Worm (Caenorhabditis elegans) whole organism, midembryonic: ENCODE results near the gene pes-5.
A peak's percentile ranks its signal among the peaks of the same experiment; 100 is the strongest.

Experiments used
- T22C8.4 ChIP-seq: fragments of 200-800 bp; sonication (Bioruptor generic); IDR thresholded peaks from 2 replicates; pipeline ENCODE4 v1.3.6; 2022; ENCODE audit warnings: missing genetic modification characterization, missing compliant biosample characterization
- cog-1 ChIP-seq: sonication (generic microtip); optimal IDR thresholded peaks from 2 replicates; lab custom pipeline; 2016; ENCODE audit warnings: missing genetic modification characterization, missing compliant biosample characterization
- flt-1 ChIP-seq: fragments of 200-800 bp; sonication (Bioruptor generic); IDR thresholded peaks from 2 replicates; pipeline ENCODE4 v1.3.6; 2022; ENCODE audit warnings: missing genetic modification characterization, missing compliant biosample characterization
- klf-2 ChIP-seq: fragments of 200-800 bp; sonication (Bioruptor generic); conservative IDR thresholded peaks from 2 replicates; pipeline ENCODE4 v1.3.6; 2022; ENCODE audit warnings: missing genetic modification reagents, missing genetic modification characterization, missing compliant biosample characterization
- med-1 ChIP-seq: sonication (generic microtip); optimal IDR thresholded peaks from 2 replicates; lab custom pipeline; 2017; ENCODE audit warnings: missing genetic modification characterization, mild to moderate bottlenecking, missing compliant biosample characterization, antibody characterized with exemption, missing genetic modification reagents; ENCODE audit not compliant: insufficient read depth
- ref-1 ChIP-seq: fragments of 200-800 bp; sonication (Bioruptor generic); conservative IDR thresholded peaks from 2 replicates; pipeline ENCODE4 v1.3.6; 2022; ENCODE audit warnings: missing genetic modification reagents, missing genetic modification characterization, missing compliant biosample characterization
- tab-1 ChIP-seq: fragments of 200-800 bp; sonication (Bioruptor generic); IDR thresholded peaks from 2 replicates; pipeline ENCODE4 v1.3.6; 2022; ENCODE audit warnings: missing genetic modification characterization, missing compliant biosample characterization
- ztf-23 ChIP-seq: fragments of 200-800 bp; sonication (Bioruptor generic); IDR thresholded peaks from 2 replicates; pipeline ENCODE4 v1.3.6; 2022; ENCODE audit warnings: missing genetic modification reagents, missing genetic modification characterization, missing compliant biosample characterization
- ztf-29 ChIP-seq: fragments of 200-800 bp; sonication (Bioruptor generic); IDR thresholded peaks from 2 replicates; pipeline ENCODE4 v1.3.6; 2022; ENCODE audit warnings: missing genetic modification reagents, missing genetic modification characterization, missing compliant biosample characterization

Gene pes-5

DNA sequence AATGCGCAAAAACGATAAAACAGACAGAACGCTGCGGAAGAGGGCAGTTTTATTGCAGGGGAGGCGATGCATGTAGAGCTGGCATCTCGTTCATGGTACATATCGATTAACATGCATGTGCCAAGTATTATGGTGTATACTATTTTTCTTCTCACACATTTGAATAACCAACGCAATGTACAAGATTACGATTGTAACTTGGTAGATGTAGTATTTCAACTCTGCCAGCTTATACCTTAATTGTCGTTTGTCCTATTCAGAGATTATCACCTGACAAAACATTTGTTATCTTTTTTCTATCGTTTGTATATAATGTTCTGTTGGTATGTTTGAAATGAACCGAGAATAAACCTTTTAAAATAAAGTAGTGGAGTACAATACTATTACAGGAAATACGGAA is at the start of gene pes-5:
pes-5 (minus strand) TSS at position 101 of the 400 bp plus-strand sequence.
- TF ChIP-seq ref-1 (GFP tag; lab: Robert Waterston, UW), result no peak
- TF ChIP-seq T22C8.4 (GFP tag; lab: Robert Waterston, UW), result no peak
- no peak for TF ChIP-seq klf-2 (GFP tag; lab: Robert Waterston, UW)
- TF ChIP-seq cog-1, result no peak
- no peak for TF ChIP-seq ztf-23
- TF ChIP-seq med-1 (GFP tag; lab: Kevin White, UChicago), result no peak
- TF ChIP-seq ztf-29 (GFP tag; lab: Robert Waterston, UW), result no peak
- TF ChIP-seq flt-1 (GFP tag; lab: Robert Waterston, UW), result no peak
- no peak for TF ChIP-seq tab-1 (GFP tag; lab: Robert Waterston, UW)

DNA sequence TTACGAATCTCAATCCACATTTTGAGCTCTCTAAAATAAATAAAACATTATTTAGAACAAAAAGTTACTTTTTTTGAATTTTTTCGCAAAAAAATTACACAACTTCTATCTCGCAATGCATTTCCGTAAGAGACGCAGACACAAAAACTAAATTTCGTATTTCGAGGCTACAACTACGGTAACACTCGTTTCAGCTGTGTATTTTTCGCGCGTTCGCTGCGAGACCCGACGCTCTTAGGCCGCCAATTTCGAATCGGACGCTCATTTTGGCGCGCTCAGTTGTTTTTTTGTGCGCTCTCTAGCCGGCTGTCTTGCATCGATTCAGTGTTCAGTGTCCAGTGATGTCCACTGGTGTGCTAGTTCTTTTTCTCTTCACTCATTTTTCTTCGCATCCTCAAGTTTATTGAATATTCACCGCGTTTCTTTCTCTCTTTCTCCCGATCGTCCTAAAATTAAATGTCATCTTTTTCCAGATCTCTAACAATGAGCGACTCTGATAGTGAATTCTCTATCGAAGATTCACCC is 44.9 kb upstream of the pes-5 start, which contains the start of the genes npp-3 and top-2:
npp-3 (minus strand) TSS at position 115 of the 525 bp plus-strand sequence.
top-2 (plus strand) TSS at position 475 of the 525 bp plus-strand sequence.
- peak; percentile 40; the same call in 1 of the 2 replicates for TF ChIP-seq ztf-29 (GFP tag; lab: Robert Waterston, UW)
- no peak for TF ChIP-seq med-1 (GFP tag; lab: Kevin White, UChicago)

ce11 chrII:11868893-11869292 is 39.1 kb upstream of the pes-5 start:
- TF ChIP-seq med-1 (GFP tag; lab: Kevin White, UChicago) (no peak), ztf-23 (no peak), cog-1 (no peak), T22C8.4 (GFP tag; lab: Robert Waterston, UW) (no peak), ztf-29 (GFP tag; lab: Robert Waterston, UW) (no peak), ref-1 (GFP tag; lab: Robert Waterston, UW) (no peak), tab-1 (GFP tag; lab: Robert Waterston, UW) (no peak), klf-2 (GFP tag; lab: Robert Waterston, UW) (no peak), flt-1 (GFP tag; lab: Robert Waterston, UW) (no peak)

ce11 chrII:11868234-11868633 is 38.4 kb upstream of the pes-5 start, which contains the start of gene col-84:
col-84 (plus strand) TSS chrII:11868534.
- TF ChIP-seq klf-2 (GFP tag; lab: Robert Waterston, UW) (no peak), T22C8.4 (GFP tag; lab: Robert Waterston, UW) (no peak), ztf-29 (GFP tag; lab: Robert Waterston, UW) (no peak), cog-1 (no peak), tab-1 (GFP tag; lab: Robert Waterston, UW) (no peak), med-1 (GFP tag; lab: Kevin White, UChicago) (no peak), flt-1 (GFP tag; lab: Robert Waterston, UW) (no peak), ref-1 (GFP tag; lab: Robert Waterston, UW) (no peak), ztf-23 (no peak)

ce11 chrII:11865644-11866043 is 35.8 kb upstream of the pes-5 start, which contains the start of gene K12D12.4:
K12D12.4 (minus strand) TSS chrII:11865744.
- no peak for TF ChIP-seq cog-1
- no peak for TF ChIP-seq med-1 (GFP tag; lab: Kevin White, UChicago)

ce11 chrII:11860623-11861079 is 30.8 kb upstream of the pes-5 start, which contains the start of gene K12D12.5:
K12D12.5 (plus strand) TSS chrII:11861029.
- TF ChIP-seq ref-1 (GFP tag; lab: Robert Waterston, UW) (no peak), ztf-29 (GFP tag; lab: Robert Waterston, UW) (no peak), klf-2 (GFP tag; lab: Robert Waterston, UW) (no peak), flt-1 (GFP tag; lab: Robert Waterston, UW) (no peak), med-1 (GFP tag; lab: Kevin White, UChicago) (no peak), cog-1 (no peak), T22C8.4 (GFP tag; lab: Robert Waterston, UW) (no peak), tab-1 (GFP tag; lab: Robert Waterston, UW) (no peak), ztf-23 (no peak)

- no peak for TF ChIP-seq flt-1 (GFP tag; lab: Robert Waterston, UW)
- no peak for TF ChIP-seq T22C8.4 (GFP tag; lab: Robert Waterston, UW)
- TF ChIP-seq ztf-23, result no peak
- no peak for TF ChIP-seq med-1 (GFP tag; lab: Kevin White, UChicago)
These were observed 30.0 kb upstream of the pes-5 start for ce11 chrII:11859833-11860232.

DNA sequence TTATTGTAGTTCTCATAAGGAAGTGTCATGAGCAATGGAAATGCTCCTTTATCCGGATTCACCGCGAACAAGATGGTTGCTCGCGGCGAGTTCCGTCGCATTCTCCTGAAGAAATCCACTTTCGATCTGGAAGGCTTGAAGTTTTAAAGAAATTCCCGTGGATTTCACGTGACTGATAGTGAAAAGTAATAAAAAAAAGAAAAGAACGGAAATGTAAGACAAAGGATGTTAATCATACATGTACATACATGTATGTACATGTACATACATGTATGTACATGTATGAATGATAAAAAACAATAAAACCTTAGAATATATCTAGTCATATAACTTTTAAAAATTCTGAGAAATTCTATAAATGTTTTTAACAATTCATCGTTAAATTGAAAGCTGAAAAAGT is 26.5 kb upstream of the pes-5 start, which contains the start of gene clh-1:
clh-1 (minus strand) TSS at position 101 of the 400 bp plus-strand sequence.
- TF ChIP-seq flt-1 (GFP tag; lab: Robert Waterston, UW) (no peak), klf-2 (GFP tag; lab: Robert Waterston, UW) (no peak), T22C8.4 (GFP tag; lab: Robert Waterston, UW) (no peak), tab-1 (GFP tag; lab: Robert Waterston, UW) (no peak), ztf-29 (GFP tag; lab: Robert Waterston, UW) (no peak), ref-1 (GFP tag; lab: Robert Waterston, UW) (no peak), cog-1 (no peak), ztf-23 (no peak), med-1 (GFP tag; lab: Kevin White, UChicago) (no peak)

- TF ChIP-seq cog-1 (no peak), ztf-23 (no peak), T22C8.4 (GFP tag; lab: Robert Waterston, UW) (no peak), klf-2 (GFP tag; lab: Robert Waterston, UW) (no peak), flt-1 (GFP tag; lab: Robert Waterston, UW) (no peak), ref-1 (GFP tag; lab: Robert Waterston, UW) (no peak), tab-1 (GFP tag; lab: Robert Waterston, UW) (no peak), ztf-29 (GFP tag; lab: Robert Waterston, UW) (no peak), med-1 (GFP tag; lab: Kevin White, UChicago) (no peak)
These were observed 24.9 kb upstream of the pes-5 start for ce11 chrII:11854749-11855148.
